Comparison of ENCODE assay signal across 3 fruit fly cellular contexts in the genomic region with DNA sequence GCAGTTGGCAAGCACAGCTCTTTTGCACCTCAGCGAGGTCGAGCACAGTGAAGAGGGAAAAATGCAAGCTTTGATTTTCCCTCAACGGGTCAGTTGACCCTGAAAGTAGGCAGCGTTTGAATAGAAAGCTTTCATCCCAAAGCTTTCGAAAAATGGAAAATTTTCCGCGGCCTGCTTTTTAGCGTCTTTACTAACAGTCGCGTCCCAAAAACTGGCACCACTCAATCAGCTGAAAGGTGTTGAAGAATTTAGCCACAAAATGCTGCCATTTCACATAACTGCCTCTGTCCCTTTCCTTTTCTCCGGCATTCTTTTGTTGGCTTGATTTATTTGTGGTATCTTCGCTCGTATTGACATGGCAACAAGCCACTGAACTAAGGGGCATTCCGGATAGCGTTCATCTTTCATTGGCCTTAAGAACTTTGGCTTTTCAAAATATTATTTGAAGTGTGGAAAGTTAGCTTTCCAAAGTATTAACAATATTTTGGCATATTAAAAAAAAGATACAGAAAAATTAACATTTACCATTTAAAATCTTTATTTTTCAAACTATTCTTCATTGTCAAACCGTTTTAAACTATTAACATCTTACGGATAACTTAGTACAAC.
TF ChIP-seq lines count a peak whose summit lies in the region.

No protein-coding gene starts in this region.

TF ChIP-seq in whole organism, adult, 20 proteins besides CTCF, POLR2A, EP300 and RAD21 (continued from another document):
- peak; percentile 49 for TF ChIP-seq kay (GFP tag; lab: Kevin White, UChicago; ENCODE audit: borderline replicate concordance)
- no peak for TF ChIP-seq Crg-1 (GFP tag; optimal IDR thresholded peaks at IDR 0.05; lab: Kevin White, UChicago)
- TF ChIP-seq cic (GFP tag; optimal IDR thresholded peaks at IDR 0.05; lab: Kevin White, UChicago) = no peak

TF ChIP-seq in whole organism, embryonic, 481 proteins besides CTCF, POLR2A, EP300 and RAD21 (continued from another document and continues in another):
- no peak for TF ChIP-seq D19B (GFP tag; optimal IDR thresholded peaks at IDR 0.05; lab: Kevin White, UChicago)
- no peak for TF ChIP-seq eyg (GFP tag; optimal IDR thresholded peaks at IDR 0.05; lab: Kevin White, UChicago)
- no peak for TF ChIP-seq CG10431 (GFP tag; optimal IDR thresholded peaks at IDR 0.05; lab: Kevin White, UChicago)
- no peak for TF ChIP-seq CG13624 (GFP tag; optimal IDR thresholded peaks at IDR 0.05; lab: Kevin White, UChicago)
- no peak for TF ChIP-seq PHDP (tag; optimal IDR thresholded peaks at IDR 0.05; lab: Kevin White, UChicago)
- TF ChIP-seq bcd (GFP tag; optimal IDR thresholded peaks at IDR 0.05; lab: Kevin White, UChicago) = no peak
- TF ChIP-seq CG30403 (GFP tag; optimal IDR thresholded peaks at IDR 0.05; lab: Kevin White, UChicago) = no peak
- TF ChIP-seq Side (GFP tag; optimal IDR thresholded peaks at IDR 0.05; lab: Kevin White, UChicago) = no peak
- TF ChIP-seq fu2 (GFP tag; optimal IDR thresholded peaks at IDR 0.05; lab: Kevin White, UChicago) = no peak
- TF ChIP-seq CG18764 (GFP tag; optimal IDR thresholded peaks at IDR 0.05; lab: Kevin White, UChicago) = no peak
- no peak for TF ChIP-seq CG9876 (GFP tag; optimal IDR thresholded peaks at IDR 0.05; lab: Kevin White, UChicago)
- TF ChIP-seq CG13123 (GFP tag; optimal IDR thresholded peaks at IDR 0.05; lab: Kevin White, UChicago) = no peak
- TF ChIP-seq CG5245 (GFP tag; optimal IDR thresholded peaks at IDR 0.05; lab: Kevin White, UChicago) = no peak
- TF ChIP-seq Trl (optimal IDR thresholded peaks at IDR 0.05; lab: Kevin White, UChicago) = no peak
- TF ChIP-seq Trl (GFP tag; optimal IDR thresholded peaks at IDR 0.05; lab: Kevin White, UChicago) = no peak
- no peak for TF ChIP-seq ttk (GFP tag; IDR thresholded peaks at IDR 0.05; lab: Robert Waterston, UW)
- TF ChIP-seq Hey (tag; optimal IDR thresholded peaks at IDR 0.05; lab: Kevin White, UChicago) = no peak
- TF ChIP-seq CG2199 (GFP tag; IDR thresholded peaks at IDR 0.05; lab: Robert Waterston, UW) = 0 out of 3 replicates have a peak, but pooled peaks have one; percentile 66
- no peak for TF ChIP-seq unc-4 (GFP tag; IDR thresholded peaks at IDR 0.05; lab: Robert Waterston, UW; ENCODE audit: partially characterized antibody)
- TF ChIP-seq dysf (GFP tag; IDR thresholded peaks at IDR 0.05; lab: Robert Waterston, UW) = 0 out of 3 replicates have a peak, but pooled peaks have one; percentile 5
- no peak for TF ChIP-seq slp2 (GFP tag; optimal IDR thresholded peaks at IDR 0.05; lab: Kevin White, UChicago)
- no peak for TF ChIP-seq Hmr (GFP tag; optimal IDR thresholded peaks at IDR 0.05; lab: Kevin White, UChicago)
- no peak for TF ChIP-seq CG1602 (GFP tag; optimal IDR thresholded peaks at IDR 0.05; lab: Kevin White, UChicago)
- TF ChIP-seq klu (GFP tag; IDR thresholded peaks at IDR 0.05; lab: Robert Waterston, UW) = no peak
- TF ChIP-seq Med (GFP tag; lab: Kevin White, UChicago) = peak; percentile 76
- TF ChIP-seq HLH3B (GFP tag; IDR thresholded peaks at IDR 0.05; lab: Robert Waterston, UW) = 0 out of 2 replicates have a peak, but pooled peaks have one; percentile 10
- TF ChIP-seq tna (GFP tag; IDR thresholded peaks at IDR 0.05; lab: Robert Waterston, UW; ENCODE audit: partially characterized antibody) = no peak
- TF ChIP-seq MBD-R2 (GFP tag; IDR thresholded peaks at IDR 0.05; lab: Robert Waterston, UW) = no peak
- TF ChIP-seq CG11504 (tag; optimal IDR thresholded peaks at IDR 0.05; lab: Kevin White, UChicago) = peak; percentile 39
- TF ChIP-seq CG2678 (tag; optimal IDR thresholded peaks at IDR 0.05; lab: Kevin White, UChicago) = peak; percentile 33
- no peak for TF ChIP-seq btn (GFP tag; optimal IDR thresholded peaks at IDR 0.05; lab: Kevin White, UChicago)
- TF ChIP-seq CG32767 (GFP tag; IDR thresholded peaks at IDR 0.05; lab: Robert Waterston, UW) = no peak
- TF ChIP-seq prd (optimal IDR thresholded peaks at IDR 0.05; lab: Kevin White, UChicago) = no peak
- TF ChIP-seq prd (GFP tag; IDR thresholded peaks at IDR 0.05; lab: Robert Waterston, UW) = no peak
- TF ChIP-seq lov (optimal IDR thresholded peaks at IDR 0.05; lab: Kevin White, UChicago) = no peak
- no peak for TF ChIP-seq lov (GFP tag; IDR thresholded peaks at IDR 0.05; lab: Robert Waterston, UW)
- TF ChIP-seq kay (GFP tag; optimal IDR thresholded peaks at IDR 0.05; lab: Kevin White, UChicago) = no peak
- no peak for TF ChIP-seq CG16779 (GFP tag; IDR thresholded peaks at IDR 0.05; lab: Robert Waterston, UW)
- TF ChIP-seq slbo (GFP tag; IDR thresholded peaks at IDR 0.05; lab: Robert Waterston, UW) = peak; percentile 40
- TF ChIP-seq Antp (GFP tag; optimal IDR thresholded peaks at IDR 0.05; lab: Kevin White, UChicago) = no peak
- no peak for TF ChIP-seq CG1832 (GFP tag; optimal IDR thresholded peaks at IDR 0.05; lab: Kevin White, UChicago)
- no peak for TF ChIP-seq pzg (GFP tag; optimal IDR thresholded peaks at IDR 0.05; lab: Kevin White, UChicago)
- TF ChIP-seq chinmo (GFP tag; IDR thresholded peaks at IDR 0.05; lab: Robert Waterston, UW; ENCODE audit: partially characterized antibody) = 0 out of 4 replicates have a peak, but pooled peaks have one; percentile 40
- no peak for TF ChIP-seq CG17912 (GFP tag; optimal IDR thresholded peaks at IDR 0.05; lab: Kevin White, UChicago)
- no peak for TF ChIP-seq CG2889 (GFP tag; IDR thresholded peaks at IDR 0.05; lab: Robert Waterston, UW)
- TF ChIP-seq fd102C (GFP tag; optimal IDR thresholded peaks at IDR 0.05; lab: Kevin White, UChicago) = no peak
- no peak for TF ChIP-seq Sry-β (GFP tag; optimal IDR thresholded peaks at IDR 0.05; lab: Kevin White, UChicago)
- TF ChIP-seq row (GFP tag; IDR thresholded peaks at IDR 0.05; lab: Robert Waterston, UW) = 0 out of 3 replicates have a peak, but pooled peaks have one; percentile 7
- TF ChIP-seq CG15073 (GFP tag; optimal IDR thresholded peaks at IDR 0.05; lab: Kevin White, UChicago) = peak; percentile 94
- TF ChIP-seq CG17328 (GFP tag; IDR thresholded peaks at IDR 0.05; lab: Robert Waterston, UW) = no peak
- peak; percentile 30 for TF ChIP-seq zfh2 (GFP tag; optimal IDR thresholded peaks at IDR 0.05; lab: Kevin White, UChicago)
- TF ChIP-seq ftz-f1 (GFP tag; optimal IDR thresholded peaks at IDR 0.05; lab: Kevin White, UChicago) = peak; percentile 10
- TF ChIP-seq pan (optimal IDR thresholded peaks at IDR 0.05; lab: Kevin White, UChicago) = no peak
- TF ChIP-seq pan (GFP tag; optimal IDR thresholded peaks at IDR 0.05 in 1 of 2, IDR thresholded peaks at IDR 0.05 in 1 of 2) = no peak
- no peak for TF ChIP-seq cg (GFP tag; optimal IDR thresholded peaks at IDR 0.05; lab: Kevin White, UChicago)
- peak; percentile 51 for TF ChIP-seq mam (GFP tag; optimal IDR thresholded peaks at IDR 0.05; lab: Kevin White, UChicago)
- TF ChIP-seq Aef1 (GFP tag; IDR thresholded peaks at IDR 0.05; lab: Robert Waterston, UW) = no peak
- TF ChIP-seq CG9932 (GFP tag; IDR thresholded peaks at IDR 0.05; lab: Robert Waterston, UW) = 0 out of 2 replicates have a peak, but pooled peaks have one; percentile 8
- no peak for TF ChIP-seq CG8359 (GFP tag; optimal IDR thresholded peaks at IDR 0.05; lab: Kevin White, UChicago; ENCODE audit: borderline replicate concordance)
- no peak for TF ChIP-seq sqz (GFP tag; optimal IDR thresholded peaks at IDR 0.05; lab: Kevin White, UChicago)
- no peak for TF ChIP-seq Hr39 (optimal IDR thresholded peaks at IDR 0.05; lab: Kevin White, UChicago)
- no peak for TF ChIP-seq org-1 (GFP tag; optimal IDR thresholded peaks at IDR 0.05; lab: Kevin White, UChicago)

TF ChIP-seq in whole organism, prepupa, 60 proteins besides CTCF, POLR2A, EP300 and RAD21 (continued from another document):
- no peak for TF ChIP-seq CG6808 (GFP tag; optimal IDR thresholded peaks at IDR 0.05; lab: Kevin White, UChicago)
- TF ChIP-seq dac (GFP tag; optimal IDR thresholded peaks at IDR 0.05; lab: Kevin White, UChicago) = no peak
- no peak for TF ChIP-seq CG3032 (tag; optimal IDR thresholded peaks at IDR 0.05; lab: Kevin White, UChicago)
- TF ChIP-seq Ets96B (tag; optimal IDR thresholded peaks at IDR 0.05; lab: Kevin White, UChicago) = no peak
- TF ChIP-seq CG10669 (GFP tag; optimal IDR thresholded peaks at IDR 0.05; lab: Kevin White, UChicago) = no peak
- TF ChIP-seq CG6163 (GFP tag; IDR thresholded peaks at IDR 0.05; lab: Robert Waterston, UW) = no peak
- TF ChIP-seq Met (GFP tag; optimal IDR thresholded peaks at IDR 0.05; lab: Kevin White, UChicago) = peak; percentile 33
- TF ChIP-seq CG16779 (tag; optimal IDR thresholded peaks at IDR 0.05; lab: Kevin White, UChicago) = no peak
- peak; percentile 38 for TF ChIP-seq Smox (GFP tag; optimal IDR thresholded peaks at IDR 0.05; lab: Kevin White, UChicago)
- TF ChIP-seq Hr39 (GFP tag; optimal IDR thresholded peaks at IDR 0.05; lab: Kevin White, UChicago) = peak; percentile 69
- TF ChIP-seq Sox102F (GFP tag; optimal IDR thresholded peaks at IDR 0.05; lab: Kevin White, UChicago) = peak; percentile 42
- TF ChIP-seq CG6854 (GFP tag; optimal IDR thresholded peaks at IDR 0.05; lab: Kevin White, UChicago) = no peak
- TF ChIP-seq CG8632 (GFP tag; optimal IDR thresholded peaks at IDR 0.05; lab: Kevin White, UChicago) = no peak
- no peak for TF ChIP-seq fd59A (GFP tag; optimal IDR thresholded peaks at IDR 0.05; lab: Kevin White, UChicago)
- TF ChIP-seq esn (GFP tag; optimal IDR thresholded peaks at IDR 0.05; lab: Kevin White, UChicago) = peak; percentile 56
- TF ChIP-seq net (GFP tag; optimal IDR thresholded peaks at IDR 0.05; lab: Kevin White, UChicago) = no peak
- TF ChIP-seq Lpt (GFP tag; optimal IDR thresholded peaks at IDR 0.05; lab: Kevin White, UChicago) = no peak
- no peak for TF ChIP-seq CG7368 (GFP tag; optimal IDR thresholded peaks at IDR 0.05; lab: Kevin White, UChicago)
- peak; percentile 34 for TF ChIP-seq topi (GFP tag; optimal IDR thresholded peaks at IDR 0.05; lab: Kevin White, UChicago)
- peak; percentile 35 for TF ChIP-seq pdm3 (GFP tag; optimal IDR thresholded peaks at IDR 0.05; lab: Kevin White, UChicago)
- TF ChIP-seq CG32006 (GFP tag; optimal IDR thresholded peaks at IDR 0.05; lab: Kevin White, UChicago) = peak; percentile 56
- no peak for TF ChIP-seq CG8319 (GFP tag; optimal IDR thresholded peaks at IDR 0.05; lab: Kevin White, UChicago)
- no peak for TF ChIP-seq CG10631 (GFP tag; optimal IDR thresholded peaks at IDR 0.05; lab: Kevin White, UChicago)
- TF ChIP-seq CG9139 (GFP tag; optimal IDR thresholded peaks at IDR 0.05; lab: Kevin White, UChicago) = no peak
- peak; percentile 36 for TF ChIP-seq OdsH (GFP tag; optimal IDR thresholded peaks at IDR 0.05; lab: Kevin White, UChicago)
- TF ChIP-seq CG1621 (tag; optimal IDR thresholded peaks at IDR 0.05; lab: Kevin White, UChicago) = no peak
- TF ChIP-seq Eip78C (GFP tag; lab: Kevin White, UChicago) = peak; percentile 47
- TF ChIP-seq CG3919 (GFP tag; optimal IDR thresholded peaks at IDR 0.05; lab: Kevin White, UChicago) = no peak
